Fruit fly (Drosophila melanogaster) S2 (cell line): Measurements from ENCODE around the gene Reg-2.

Experiments used
- CG8478 ChIP-seq: fragments of >200 bp; optimal IDR thresholded peaks from 2 replicates; lab custom pipeline; 2018
- CTCF ChIP-seq, 2 experiments: fragments of >200 bp; optimal IDR thresholded peaks; 2 replicates each; lab custom pipeline; 2018

The Reg-2 gene

DNA sequence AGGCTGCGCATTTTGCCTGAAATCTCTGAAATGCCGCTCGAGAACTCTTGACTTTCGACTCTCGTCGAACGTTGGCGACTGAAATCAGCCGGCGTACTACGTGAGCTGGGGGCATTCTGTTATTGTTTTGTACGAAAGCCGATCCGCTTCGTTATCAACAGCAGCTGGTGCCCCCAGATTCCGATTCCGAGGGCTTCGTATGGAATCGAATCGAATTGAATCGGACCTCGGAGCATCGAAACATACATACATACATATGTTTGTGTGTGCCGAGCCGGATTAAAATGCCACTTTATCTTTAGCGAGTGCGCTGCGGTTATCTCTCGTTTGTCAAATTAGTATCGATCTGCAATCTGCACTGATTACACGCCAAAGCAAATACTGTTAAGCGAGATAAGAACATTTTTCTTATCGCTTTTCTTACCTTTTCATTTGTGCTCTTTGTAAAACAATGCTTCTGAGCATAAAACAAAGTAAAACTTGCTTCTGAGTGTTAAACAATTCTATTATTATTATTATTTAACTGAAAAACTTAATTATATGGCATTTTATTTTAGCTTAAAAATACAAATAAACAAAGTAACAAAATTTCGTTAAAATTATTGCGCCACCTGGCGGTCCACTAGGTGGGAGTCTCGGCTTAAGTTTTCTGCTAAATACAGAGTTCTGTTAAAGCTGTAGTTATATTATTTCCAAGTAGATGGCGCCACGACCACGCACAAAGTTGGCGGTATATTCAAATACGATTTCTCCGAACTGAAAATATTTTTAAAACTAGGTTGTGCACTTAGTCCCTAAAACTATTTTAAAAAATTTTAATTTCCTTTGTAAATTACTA, at the start of gene Reg-2:
Gene Reg-2, minus strand, starts transcription at position 80 of the 838 bp plus-strand sequence.
- peak; percentile 82 to 96 for TF ChIP-seq CTCF (optimal IDR thresholded peaks at IDR 0.05; lab: Kevin White, UChicago)
- no peak for TF ChIP-seq CG8478

DNA sequence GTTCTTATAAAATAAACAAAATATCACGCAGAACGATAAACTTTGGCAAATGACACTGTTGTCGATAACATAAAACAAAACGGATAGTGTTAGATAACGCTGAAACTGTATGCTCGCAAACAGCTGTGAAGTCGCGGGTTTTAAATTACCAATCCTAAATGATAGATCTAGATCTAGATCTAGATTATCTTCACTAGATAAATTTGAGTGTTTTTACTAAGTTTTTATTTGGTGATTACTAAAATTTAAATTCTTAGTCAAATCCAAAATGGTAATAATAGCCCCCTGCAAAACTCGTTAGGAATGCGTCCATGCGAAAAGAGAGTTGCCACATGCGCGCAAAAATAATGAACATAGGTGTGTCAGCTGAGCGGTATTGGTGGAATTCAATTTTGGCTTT, 47.6 kb upstream of the Reg-2 start, which contains the start of the genes MED30 and Rev1:
Gene MED30, minus strand, starts transcription at position 71 of the 400 bp plus-strand sequence.
Gene Rev1, plus strand, starts transcription at position 345 of the 400 bp plus-strand sequence.
- no peak for TF ChIP-seq CG8478
- TF ChIP-seq CTCF (optimal IDR thresholded peaks at IDR 0.05; lab: Kevin White, UChicago), result no peak

DNA sequence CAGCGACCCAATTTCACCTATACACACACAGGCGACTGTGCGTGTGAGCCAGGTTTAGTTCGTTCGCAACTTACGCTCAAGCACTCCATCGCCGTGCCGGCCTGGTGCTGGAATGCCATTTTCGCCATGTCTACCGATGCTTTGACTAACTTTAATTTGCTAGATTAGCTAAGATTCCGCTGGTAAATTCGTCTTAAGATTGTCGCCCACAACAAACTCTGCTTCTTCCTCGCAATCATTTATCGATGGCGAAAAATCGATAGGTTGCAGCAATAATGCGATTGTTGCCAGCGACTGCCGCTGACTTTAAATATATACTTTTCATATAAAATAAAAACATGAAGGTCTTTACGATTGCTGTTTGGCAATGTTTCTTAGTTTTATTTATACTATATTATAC, 46.3 kb upstream of the Reg-2 start, which contains the start of gene CG3402:
Gene CG3402, minus strand, starts transcription at position 245 of the 400 bp plus-strand sequence.
- no peak for TF ChIP-seq CTCF (optimal IDR thresholded peaks at IDR 0.05; lab: Kevin White, UChicago)
- TF ChIP-seq CG8478, result no peak

DNA sequence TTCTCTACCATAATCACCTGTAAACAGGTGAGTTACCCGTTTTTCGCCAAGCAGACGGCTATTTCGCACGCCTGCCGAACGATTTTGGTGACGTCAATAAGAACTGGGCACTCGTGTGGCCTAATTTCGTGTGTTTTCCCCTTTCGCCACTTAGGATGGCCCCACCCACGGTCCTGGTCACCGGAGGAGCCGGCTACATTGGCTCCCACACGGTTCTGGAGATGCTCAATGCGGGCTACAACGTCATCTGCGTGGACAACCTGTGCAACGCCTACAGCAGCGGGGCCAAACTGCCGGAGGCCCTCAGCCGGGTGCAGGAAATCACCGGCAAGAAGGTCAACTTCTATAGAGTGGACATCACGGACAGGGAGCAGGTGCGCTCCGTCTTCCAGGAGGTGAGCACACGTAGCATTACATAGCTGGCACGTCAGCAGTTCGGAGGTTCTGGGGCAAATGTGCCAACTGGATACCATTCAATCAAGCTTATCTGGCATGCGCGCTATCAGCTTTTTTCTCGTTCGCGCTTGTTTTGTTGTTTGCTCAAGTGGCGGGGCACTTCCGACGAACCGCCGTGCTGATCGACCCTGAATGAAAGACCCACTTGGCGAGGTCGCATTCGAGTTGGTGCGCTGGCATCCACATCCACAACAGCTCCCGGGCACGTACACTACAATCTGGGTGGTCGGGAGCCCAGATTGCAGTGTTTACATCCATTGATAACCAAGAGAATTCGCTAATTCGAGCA, 42.8 kb upstream of the Reg-2 start:
- no peak for TF ChIP-seq CG8478
- TF ChIP-seq CTCF (optimal IDR thresholded peaks at IDR 0.05; lab: Kevin White, UChicago), result no peak

DNA sequence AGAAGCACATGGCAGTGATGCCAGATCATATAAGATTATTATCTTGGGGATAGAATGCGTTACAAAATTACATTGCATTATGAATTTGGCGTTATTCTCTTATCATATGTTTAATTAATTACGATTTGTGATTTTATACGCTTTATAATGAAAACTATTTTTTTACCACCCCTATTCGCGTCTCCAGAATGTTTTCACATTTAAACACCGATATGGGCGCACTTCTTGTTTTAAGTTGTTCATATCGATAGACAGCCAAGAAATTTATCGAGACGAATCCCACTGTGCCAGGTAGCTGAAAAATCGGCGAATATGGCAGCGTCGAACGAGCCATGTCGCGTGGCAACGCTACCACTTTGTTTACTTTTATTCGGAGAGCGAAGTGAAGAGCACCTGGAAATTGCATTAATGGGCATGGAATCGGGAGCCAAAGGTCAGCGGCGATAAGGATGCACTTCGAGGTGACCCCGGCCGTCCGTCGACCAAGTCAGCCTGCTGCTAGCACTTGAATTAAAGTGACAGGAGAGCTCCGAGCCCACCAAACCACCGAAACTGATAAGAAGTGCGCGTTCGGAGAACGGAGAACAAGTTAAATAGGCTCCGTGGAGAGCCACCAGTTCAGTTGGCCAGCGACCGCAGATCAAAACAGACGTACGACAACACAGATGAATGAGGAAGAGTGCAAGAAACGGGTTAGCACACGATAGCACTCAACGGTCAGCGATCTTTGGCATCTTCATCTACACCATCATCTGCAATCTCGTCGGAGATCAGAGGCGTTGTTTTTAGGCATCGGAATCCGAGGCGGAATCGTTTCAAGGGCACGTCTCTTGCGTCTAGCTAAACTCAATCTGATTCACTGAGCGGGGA, 42.0 kb upstream of the Reg-2 start, which contains the start of gene Gale:
Gene Gale, plus strand, starts transcription at position 401 of the 870 bp plus-strand sequence.
- TF ChIP-seq CTCF (optimal IDR thresholded peaks at IDR 0.05; lab: Kevin White, UChicago), result peak; percentile 58 to 59
- no peak for TF ChIP-seq CG8478

DNA sequence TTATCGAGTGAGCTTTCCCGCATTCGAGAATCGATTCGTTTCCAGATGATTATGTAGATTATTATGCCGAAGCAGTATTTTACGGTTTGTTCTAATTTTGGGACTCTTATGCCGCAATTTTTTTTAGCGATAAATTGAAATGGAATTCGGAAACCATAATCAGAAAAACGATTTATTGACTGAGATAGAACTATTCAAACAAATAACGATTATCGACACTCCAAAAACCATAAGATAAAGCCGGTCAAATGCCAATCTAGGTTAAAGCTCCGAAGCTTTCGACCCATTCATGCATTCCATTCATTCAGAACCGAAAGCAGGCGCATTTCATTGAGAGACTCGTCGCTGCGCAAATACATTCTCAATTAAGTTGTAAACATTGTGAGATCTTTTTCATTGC, 41.2 kb upstream of the Reg-2 start:
- TF ChIP-seq CTCF (optimal IDR thresholded peaks at IDR 0.05; lab: Kevin White, UChicago), result no peak

DNA sequence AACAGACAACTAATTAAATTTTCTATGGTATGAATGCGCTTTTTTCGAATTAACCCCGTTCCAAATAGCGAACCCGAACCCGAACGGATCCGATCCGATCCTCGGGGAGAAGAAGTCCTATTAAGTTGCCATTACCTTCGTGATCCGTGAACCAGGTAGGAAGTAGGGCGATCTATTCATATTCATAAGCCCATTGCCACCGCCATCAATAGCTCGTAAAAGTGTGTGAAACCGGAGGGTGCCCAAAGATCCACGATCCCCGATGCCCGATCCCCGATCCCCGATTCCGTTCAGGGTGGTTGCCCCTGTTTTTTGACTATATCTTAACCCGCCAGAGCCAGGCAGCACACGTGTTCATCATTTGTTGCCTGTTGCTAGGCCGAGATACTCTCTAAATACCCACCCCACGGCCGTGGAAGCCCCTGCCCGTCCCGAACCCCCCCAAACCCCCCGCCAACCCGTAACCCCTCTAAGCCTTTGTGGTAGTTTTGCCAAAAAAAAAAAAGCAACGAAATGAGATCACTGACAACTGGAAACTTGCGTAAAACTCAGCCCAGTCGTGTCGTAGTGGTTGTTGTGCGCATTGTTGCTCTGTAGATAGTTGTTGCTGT, 39.2 kb upstream of the Reg-2 start:
- TF ChIP-seq CTCF (optimal IDR thresholded peaks at IDR 0.05; lab: Kevin White, UChicago) (no peak), CG8478 (no peak)

DNA sequence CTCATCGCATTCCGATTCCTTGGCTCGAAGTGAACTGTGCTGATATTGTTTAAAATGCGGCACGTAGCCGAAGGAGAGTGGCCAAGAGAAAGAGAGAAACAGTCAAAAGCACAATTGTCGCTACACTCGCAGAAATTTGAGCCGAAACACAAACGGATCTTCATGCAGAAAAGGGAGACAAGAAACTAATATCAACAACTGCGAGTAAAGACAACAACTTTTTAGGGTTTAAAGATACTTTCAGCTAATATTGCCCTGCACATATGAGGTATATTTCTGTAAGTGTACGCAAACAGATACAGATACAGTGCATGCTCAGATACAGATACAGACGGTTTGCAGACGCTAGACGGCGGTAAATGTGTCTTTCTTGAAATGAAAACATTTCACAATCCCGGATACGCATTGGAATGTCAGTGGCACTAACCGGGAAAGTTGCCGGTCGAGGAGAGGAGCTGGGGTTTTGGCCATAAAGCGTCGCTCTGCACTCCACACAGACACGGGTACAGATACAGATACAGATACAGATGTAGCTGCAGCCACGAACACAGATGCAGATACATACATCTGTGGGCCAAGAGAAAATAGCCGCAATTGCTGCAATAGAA, 37.8 kb upstream of the Reg-2 start:
- TF ChIP-seq CG8478 (no peak), CTCF (optimal IDR thresholded peaks at IDR 0.05; lab: Kevin White, UChicago) (no peak)

DNA sequence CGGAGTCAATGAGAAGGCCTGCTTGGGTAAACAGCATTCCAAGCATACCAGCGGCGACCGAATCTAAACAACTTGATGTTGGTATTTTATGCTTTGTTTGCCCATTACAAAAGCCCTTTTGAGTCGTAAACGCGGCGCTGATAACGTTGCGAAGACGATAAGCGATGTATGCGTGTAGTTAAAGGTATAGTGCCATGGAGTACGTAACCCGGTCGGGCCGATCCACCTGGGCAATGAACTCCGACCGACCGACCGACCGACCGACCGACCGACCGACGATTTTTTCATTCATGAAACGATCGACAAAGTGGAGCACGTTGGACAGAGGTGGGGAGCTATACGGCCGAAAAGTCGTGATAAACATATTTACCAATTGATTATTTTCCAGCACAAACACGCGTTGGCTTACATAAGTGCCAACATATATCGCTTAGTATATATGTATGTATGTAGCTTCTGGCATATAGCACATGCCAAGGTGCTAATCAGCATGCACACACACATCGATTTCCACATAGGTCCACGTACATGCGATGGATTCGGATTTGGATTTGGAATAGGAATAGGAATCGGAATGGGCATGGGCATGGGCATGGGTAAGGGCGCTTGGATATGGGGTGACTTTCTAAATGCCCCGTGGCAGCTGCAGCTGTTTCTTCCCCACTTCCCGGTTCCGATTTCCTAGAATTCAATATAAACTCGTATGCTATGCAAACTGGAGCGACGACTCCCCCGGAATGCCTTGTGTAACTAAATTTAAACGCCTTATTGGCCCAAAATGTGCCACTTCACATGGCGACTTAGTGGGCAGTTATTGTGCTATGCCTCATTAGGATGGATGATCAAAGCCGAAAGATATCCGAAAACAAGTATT, 36.7 kb upstream of the Reg-2 start:
- no peak for TF ChIP-seq CTCF (optimal IDR thresholded peaks at IDR 0.05; lab: Kevin White, UChicago)
- no peak for TF ChIP-seq CG8478

DNA sequence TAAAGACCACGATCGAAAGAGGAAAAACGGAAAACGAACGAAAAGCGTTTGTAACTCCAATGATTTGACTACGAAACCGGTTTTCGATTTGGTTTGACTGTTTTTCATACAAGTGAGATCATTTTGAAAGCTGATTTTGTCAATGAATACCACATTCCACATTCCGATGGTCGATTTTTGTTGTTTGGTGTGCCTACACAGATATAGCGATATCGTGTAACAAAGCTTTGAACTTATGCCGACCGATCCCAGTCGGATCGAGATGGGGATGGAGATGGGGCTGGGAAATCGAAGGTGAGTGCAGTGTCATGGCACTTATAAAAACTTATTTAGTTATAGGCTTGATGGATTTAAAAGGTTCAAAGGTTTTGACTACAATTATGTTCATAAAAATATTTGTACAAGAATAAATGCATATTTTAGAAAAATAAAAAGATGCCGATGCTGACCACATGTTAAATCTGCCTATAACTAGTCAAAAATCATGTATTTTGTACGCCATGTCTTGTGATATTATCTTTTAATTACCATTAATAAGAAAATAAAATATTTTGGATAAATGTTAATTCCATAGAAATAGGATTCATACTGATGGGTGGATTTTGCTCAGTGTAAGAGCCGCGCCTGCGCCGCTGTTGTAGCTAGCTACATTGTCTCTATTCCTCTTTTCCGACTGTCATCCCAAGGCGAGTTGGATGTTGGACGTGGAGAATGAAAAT, 35.9 kb upstream of the Reg-2 start:
- no peak for TF ChIP-seq CG8478
- no peak for TF ChIP-seq CTCF (optimal IDR thresholded peaks at IDR 0.05; lab: Kevin White, UChicago)

DNA sequence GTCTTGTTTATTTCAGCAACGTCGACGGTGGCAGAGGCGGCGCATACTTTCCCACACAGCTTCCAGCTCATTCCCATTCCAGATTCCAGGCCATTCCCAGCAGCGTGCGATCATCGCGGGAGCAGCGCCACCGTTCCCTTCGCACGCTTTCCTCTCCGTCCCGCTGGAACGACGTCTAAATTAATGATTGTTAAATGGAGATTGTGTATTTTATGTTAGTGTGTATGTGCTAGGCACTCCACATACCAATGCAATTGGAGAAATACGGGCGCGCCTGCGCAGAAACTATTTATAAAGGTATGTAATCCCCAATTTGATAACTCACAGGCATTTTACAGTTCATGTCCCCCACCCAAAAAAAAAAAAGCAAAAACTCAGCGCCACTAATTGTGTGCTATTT, 35.1 kb upstream of the Reg-2 start:
- TF ChIP-seq CG8478 (no peak), CTCF (optimal IDR thresholded peaks at IDR 0.05; lab: Kevin White, UChicago) (no peak)

DNA sequence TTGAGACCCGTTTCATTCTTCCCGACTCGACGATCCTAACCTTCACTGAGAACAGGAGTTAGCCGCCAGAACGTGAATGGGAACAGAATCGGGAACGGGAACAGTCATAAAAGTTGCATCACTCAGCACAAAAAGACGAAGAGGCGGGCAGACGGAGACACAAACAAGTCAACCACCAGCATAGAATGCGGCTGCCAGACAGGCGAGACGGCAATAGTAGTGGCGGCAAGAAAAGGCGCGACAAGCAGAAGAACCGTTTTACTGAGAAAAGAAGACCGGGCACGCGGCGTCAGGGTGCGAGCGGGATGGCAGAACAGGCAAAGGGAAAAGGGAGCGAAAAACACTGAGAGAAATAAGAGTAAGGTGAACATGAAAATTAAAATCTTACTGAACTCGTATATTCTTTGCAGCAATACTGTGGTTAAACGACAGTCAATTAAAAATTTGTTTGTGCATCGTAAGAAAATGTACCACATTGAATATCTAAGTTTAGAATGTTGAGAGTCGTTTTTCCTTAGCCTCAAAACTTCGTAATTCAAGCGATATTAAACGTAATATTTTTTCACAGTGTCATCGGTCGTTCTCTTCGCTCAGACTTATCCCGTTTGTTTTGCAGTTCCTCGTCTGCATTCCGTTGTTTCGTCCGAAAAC, 34.1 kb upstream of the Reg-2 start:
- TF ChIP-seq CG8478 (no peak), CTCF (optimal IDR thresholded peaks at IDR 0.05; lab: Kevin White, UChicago) (peak in 1 of 2 experiments; percentile 0)
